Worm (Caenorhabditis elegans) whole organism, L1 larva: ENCODE measurements around the gene F49E12.10.

Experiments used
- fkh-8 ChIP-seq: sonication (generic microtip); optimal IDR thresholded peaks from 2 replicates; lab custom pipeline; 2016; ENCODE audit warnings: mild to moderate bottlenecking, missing genetic modification characterization, missing compliant biosample characterization
- lsy-2 ChIP-seq, 2 experiments: fragments of 150-350 bp; optimal IDR thresholded peaks; 2 replicates each; lab custom pipeline; 2014; ENCODE audit warnings: missing biosample characterization in 2 of 2, missing genetic modification characterization in 2 of 2
- nhr-11 ChIP-seq: fragments of 150-350 bp; optimal IDR thresholded peaks from 2 replicates; lab custom pipeline; 2014; ENCODE audit warnings: missing biosample characterization, missing genetic modification characterization
- nhr-237 ChIP-seq: fragments of 150-350 bp; optimal IDR thresholded peaks from 2 replicates; lab custom pipeline; 2014; ENCODE audit warnings: missing biosample characterization, missing genetic modification characterization
- ztf-4 ChIP-seq: fragments of 150-350 bp; optimal IDR thresholded peaks from 2 replicates; lab custom pipeline; 2014; ENCODE audit warnings: missing biosample characterization, missing genetic modification characterization

DNA sequence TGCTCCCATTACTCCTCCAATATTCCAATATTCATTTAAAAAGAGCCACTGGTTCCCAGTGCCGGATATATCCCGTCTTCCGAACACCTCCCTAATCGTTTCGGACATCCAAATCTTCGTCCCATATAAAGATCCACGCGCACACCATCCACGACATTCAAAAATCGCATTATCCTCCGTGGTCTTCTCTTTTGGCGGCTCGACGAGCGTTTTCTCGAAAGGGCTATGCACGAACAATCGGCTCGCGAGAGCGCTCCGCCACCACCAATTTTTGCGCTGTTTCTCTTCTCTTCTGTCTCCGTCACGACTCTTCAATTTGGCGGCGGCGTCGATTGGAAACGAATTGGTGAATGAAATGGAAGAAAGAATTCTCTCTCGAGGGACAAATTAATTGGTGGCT, 37.6 kb upstream of the F49E12.10 start:
- TF ChIP-seq lsy-2 (tag; optimal IDR thresholded peaks at IDR 0.05; lab: Kevin White, UChicago) (no peak), ztf-4 (no peak), nhr-237 (tag; lab: Kevin White, UChicago) (no peak), fkh-8 (tag; lab: Kevin White, UChicago) (no peak), nhr-11 (tag; lab: Kevin White, UChicago) (no peak)
